Worm (Caenorhabditis elegans) whole organism, L3 larva: ENCODE results near the gene Y47D7A.7.

ENCODE experiments used
- ceh-28 ChIP-seq: fragments of 150-350 bp; optimal IDR thresholded peaks from 2 replicates; lab custom pipeline; 2014; ENCODE audit warnings: missing biosample characterization, missing genetic modification reagents, missing genetic modification characterization
- ceh-9 ChIP-seq: sonication (generic microtip); optimal IDR thresholded peaks from 2 replicates; lab custom pipeline; 2018; ENCODE audit warnings: missing biosample characterization, missing genetic modification characterization
- daf-12 ChIP-seq: fragments of 150-350 bp; optimal IDR thresholded peaks from 2 replicates; lab custom pipeline; 2014; ENCODE audit warnings: missing biosample characterization, missing genetic modification reagents, missing genetic modification characterization
- egl-27 ChIP-seq: sonication (generic microtip); optimal IDR thresholded peaks from 4 replicates; lab custom pipeline; 2017; ENCODE audit warnings: missing biosample characterization, missing genetic modification reagents, missing genetic modification characterization
- elt-1 ChIP-seq: fragments of 150-350 bp; optimal IDR thresholded peaks from 2 replicates; lab custom pipeline; 2014; ENCODE audit warnings: missing biosample characterization, missing genetic modification characterization
- lin-15B ChIP-seq: fragments of 150-350 bp; optimal IDR thresholded peaks from 2 replicates; lab custom pipeline; 2014; ENCODE audit warnings: missing biosample characterization, missing genetic modification characterization
- lin-39 ChIP-seq: fragments of 150-350 bp; optimal IDR thresholded peaks from 2 replicates; lab custom pipeline; 2018; ENCODE audit warnings: missing biosample characterization, missing genetic modification reagents, missing genetic modification characterization
- lsy-12 ChIP-seq: sonication (generic microtip); optimal IDR thresholded peaks from 2 replicates; lab custom pipeline; 2016; ENCODE audit warnings: mild to moderate bottlenecking, missing genetic modification characterization, missing compliant biosample characterization
- pqm-1 ChIP-seq: fragments of 150-350 bp; optimal IDR thresholded peaks from 2 replicates; lab custom pipeline; 2017; ENCODE audit warnings: missing biosample characterization, missing genetic modification characterization, inconsistent platforms
- snpc-4 ChIP-seq: fragments of 150-350 bp; optimal IDR thresholded peaks from 2 replicates; lab custom pipeline; 2014; ENCODE audit warnings: missing biosample characterization, missing genetic modification characterization
- zag-1 ChIP-seq: fragments of 150-350 bp; optimal IDR thresholded peaks from 2 replicates; lab custom pipeline; 2014; ENCODE audit warnings: missing biosample characterization, missing genetic modification characterization
- ztf-4 ChIP-seq: fragments of 150-350 bp; optimal IDR thresholded peaks from 2 replicates; lab custom pipeline; 2014; ENCODE audit warnings: missing biosample characterization, missing genetic modification characterization

ce11 chrV:4398127-4398526 is 21.5 kb downstream of the Y47D7A.7 start:
- TF ChIP-seq lin-15B (tag; lab: Kevin White, UChicago) (no peak), ceh-9 (no peak), snpc-4 (no peak), daf-12 (tag; lab: Kevin White, UChicago) (no peak), ztf-4 (tag; lab: Kevin White, UChicago) (no peak), lin-39 (tag; lab: Kevin White, UChicago) (no peak), zag-1 (tag; lab: Kevin White, UChicago) (no peak), lsy-12 (no peak), ceh-28 (tag; lab: Kevin White, UChicago) (no peak), egl-27 (no peak), pqm-1 (tag; lab: Kevin White, UChicago) (no peak), elt-1 (tag; lab: Kevin White, UChicago) (no peak)
